Worm (Caenorhabditis elegans) whole organism, late embryonic: Measurements from ENCODE around the gene ada-2.

Source experiments
- elt-4 ChIP-seq: sonication (generic microtip); optimal IDR thresholded peaks from 2 replicates; lab custom pipeline; 2016; ENCODE audit warnings: missing genetic modification characterization, missing compliant biosample characterization
- nfya-1 ChIP-seq: sonication (generic microtip); optimal IDR thresholded peaks from 2 replicates; lab custom pipeline; 2017; ENCODE audit warnings: missing genetic modification characterization, mild to moderate bottlenecking, missing compliant biosample characterization, antibody characterized with exemption, moderate library complexity

ce11 chrII:7236937-7237336, 15.1 kb upstream of the ada-2 start:
- TF ChIP-seq elt-4 (tag; lab: Kevin White, UChicago) (no peak), nfya-1 (tag; lab: Kevin White, UChicago) (no peak)
